Fruit fly (Drosophila melanogaster): ENCODE measurements around the gene Ptip.

The Ptip gene

DNA sequence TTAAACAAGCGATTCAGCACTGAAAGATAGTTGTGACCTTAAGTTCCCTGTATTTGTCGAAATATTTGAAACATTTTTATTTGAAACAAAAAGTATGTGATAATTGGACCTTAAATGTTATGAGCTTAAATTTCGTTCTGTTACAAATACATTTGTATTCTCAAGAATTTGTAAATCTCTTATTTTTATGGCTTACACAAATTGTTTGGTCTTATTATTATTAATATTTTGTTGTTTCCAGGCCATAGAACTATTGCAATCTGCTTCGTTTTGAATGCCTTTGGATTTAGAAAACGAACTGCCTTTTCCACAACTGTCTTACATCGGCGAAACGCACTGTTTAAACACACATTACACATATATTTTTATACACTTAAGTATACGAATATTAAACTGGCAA lies 5.6 kb upstream of the Ptip start, which contains the start of gene CG6661:
CG6661 (plus strand) TSS at position 301 of the 400 bp plus-strand sequence.
- no peak for TF ChIP-seq emc (GFP tag; optimal IDR thresholded peaks at IDR 0.05)
- no peak for TF ChIP-seq Mad (GFP tag; optimal IDR thresholded peaks at IDR 0.05)
- no peak for TF ChIP-seq crc (GFP tag; optimal IDR thresholded peaks at IDR 0.05)
- no peak for TF ChIP-seq E2f2 (GFP tag; IDR thresholded peaks at IDR 0.05)
- TF ChIP-seq D19A (tag; optimal IDR thresholded peaks at IDR 0.05) = no peak
- TF ChIP-seq CG6175 (GFP tag; IDR thresholded peaks at IDR 0.05) = no peak

DNA sequence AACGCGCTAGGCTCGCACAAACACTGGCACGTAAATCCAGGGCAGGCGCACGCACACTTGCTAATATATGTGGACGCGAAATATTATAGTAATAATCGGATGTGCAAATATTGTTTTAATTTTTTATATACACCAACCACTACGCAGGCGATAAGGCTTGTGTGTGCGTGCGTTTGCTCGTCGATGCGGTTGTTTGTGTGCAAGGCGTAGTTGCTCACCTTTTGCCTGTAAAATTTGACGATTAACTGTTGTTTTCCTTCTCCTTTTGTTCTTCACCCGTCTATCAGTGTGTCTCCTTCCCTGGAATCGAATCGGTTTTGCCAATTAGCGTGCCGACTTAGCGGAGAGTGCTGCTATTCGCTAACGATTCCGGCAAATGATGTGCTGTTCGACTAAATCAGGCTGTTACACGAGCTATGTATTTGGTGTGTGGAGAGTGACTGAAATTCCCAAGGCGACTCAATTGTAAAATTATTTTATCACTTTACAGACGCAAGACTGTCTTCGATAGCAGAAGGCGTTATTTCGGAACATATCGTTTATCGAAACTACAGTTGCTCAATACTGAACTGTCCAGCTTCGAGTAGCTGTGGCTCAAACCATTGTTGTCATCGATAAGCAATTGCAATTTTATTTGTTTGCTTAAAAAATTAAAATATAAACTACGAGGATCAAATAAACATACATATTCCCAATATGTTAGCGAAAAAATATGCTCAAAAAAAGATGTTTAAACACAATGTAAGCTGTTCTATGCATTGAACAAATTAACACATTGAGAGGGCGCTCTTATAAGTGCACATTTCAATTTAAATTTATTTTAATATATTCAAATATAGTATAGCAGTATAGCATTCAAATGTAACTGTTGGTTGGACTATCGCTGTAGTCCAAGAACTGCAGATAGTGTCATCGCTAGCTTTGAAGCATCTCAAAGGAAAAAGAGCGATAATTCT lies 2.5 kb upstream of the Ptip start, which contains the start of the genes CG6650 and endos:
CG6650 (plus strand) TSS at position 280 of the 956 bp plus-strand sequence.
endos (minus strand) TSS at position 536 of the 956 bp plus-strand sequence.
- TF ChIP-seq CG10543 (GFP tag; optimal IDR thresholded peaks at IDR 0.05) (peak; percentile 84), vvl (GFP tag; IDR thresholded peaks at IDR 0.05) (peak; percentile 54), grau (tag; optimal IDR thresholded peaks at IDR 0.05) (peak; percentile 45), Asciz (GFP tag; optimal IDR thresholded peaks at IDR 0.05) (no peak), NFAT (GFP tag; IDR thresholded peaks at IDR 0.05) (0 out of 2 replicates have a peak, but pooled peaks have one; percentile 4), dati (GFP tag; IDR thresholded peaks at IDR 0.05) (no peak), Blimp-1 (GFP tag; optimal IDR thresholded peaks at IDR 0.05) (no peak), CG12391 (tag; optimal IDR thresholded peaks at IDR 0.05) (peak; percentile 63), mam (GFP tag; optimal IDR thresholded peaks at IDR 0.05) (peak; percentile 19), CG9215 (GFP tag; IDR thresholded peaks at IDR 0.05) (no peak), Side (GFP tag; optimal IDR thresholded peaks at IDR 0.05) (no peak), CoRest (tag; optimal IDR thresholded peaks at IDR 0.05) (peak; percentile 55), CG10654 (GFP tag; optimal IDR thresholded peaks at IDR 0.05) (peak; percentile 13), CG4820 (GFP tag; optimal IDR thresholded peaks at IDR 0.05) (peak; percentile 2), CG31224 (GFP tag; IDR thresholded peaks at IDR 0.05) (no peak), CG5180 (GFP tag; optimal IDR thresholded peaks at IDR 0.05) (no peak), CG42726 (GFP tag; IDR thresholded peaks at IDR 0.05; ENCODE audit: partially characterized antibody) (no peak), Poxn (GFP tag; IDR thresholded peaks at IDR 0.05) (no peak), CG15073 (GFP tag; optimal IDR thresholded peaks at IDR 0.05) (no peak), crol (GFP tag; IDR thresholded peaks at IDR 0.05) (no peak), Vsx1 (GFP tag; optimal IDR thresholded peaks at IDR 0.05) (no peak), CG2678 (tag; optimal IDR thresholded peaks at IDR 0.05) (peak; percentile 35), CG2875 (GFP tag; optimal IDR thresholded peaks at IDR 0.05) (no peak), Nf-YC (tag; optimal IDR thresholded peaks at IDR 0.05) (peak; percentile 71), CG15514 (GFP tag; optimal IDR thresholded peaks at IDR 0.05) (peak; percentile 47), Deaf1 (tag; optimal IDR thresholded peaks at IDR 0.05) (peak; percentile 7), BtbVII (GFP tag; optimal IDR thresholded peaks at IDR 0.05) (no peak), inv (GFP tag; IDR thresholded peaks at IDR 0.05; ENCODE audit: partially characterized antibody) (peak; percentile 68), CG6765 (GFP tag; optimal IDR thresholded peaks at IDR 0.05) (no peak), CG8388 (GFP tag; optimal IDR thresholded peaks at IDR 0.05) (peak; percentile 79), CG9727 (GFP tag; optimal IDR thresholded peaks at IDR 0.05) (peak; percentile 43), grn (GFP tag; optimal IDR thresholded peaks at IDR 0.05) (peak; percentile 3), shn (GFP tag; optimal IDR thresholded peaks at IDR 0.05) (no peak), ab (GFP tag; optimal IDR thresholded peaks at IDR 0.05) (no peak), CG2120 (GFP tag; optimal IDR thresholded peaks at IDR 0.05) (peak; percentile 22), fru (optimal IDR thresholded peaks at IDR 0.05) (no peak), mirr (GFP tag; optimal IDR thresholded peaks at IDR 0.05) (peak; percentile 60), CG9797 (GFP tag; optimal IDR thresholded peaks at IDR 0.05) (peak; percentile 32), HmgD (GFP tag; optimal IDR thresholded peaks at IDR 0.05) (no peak), CG16813 (GFP tag; IDR thresholded peaks at IDR 0.05; ENCODE audit: partially characterized antibody) (peak; percentile 78), run (tag; optimal IDR thresholded peaks at IDR 0.05) (no peak)
